Worm (Caenorhabditis elegans): ENCODE data around the gene tmed-12.

DNA sequence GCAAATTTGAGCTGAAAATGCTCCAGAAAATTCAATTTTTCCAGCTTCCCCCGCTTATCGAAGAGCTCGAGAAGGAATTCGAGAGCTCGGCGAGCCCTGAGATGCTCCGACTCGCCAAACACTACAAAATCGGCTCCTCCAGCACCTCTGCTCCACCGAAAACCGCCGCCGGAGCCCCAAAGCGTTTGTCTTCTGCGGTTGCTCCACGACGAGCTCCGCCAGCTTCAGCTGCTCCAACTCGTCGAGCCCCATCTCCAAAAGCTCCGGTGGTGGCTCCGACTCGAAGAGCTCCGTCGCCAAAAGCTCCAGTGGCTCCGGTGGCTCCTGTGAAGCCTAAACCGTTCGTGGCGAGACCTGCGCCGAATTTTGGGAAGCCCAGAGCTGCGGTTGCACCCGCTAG lies 33.5 kb upstream of the tmed-12 start:
- TF ChIP-seq ztf-23 (GFP tag; IDR thresholded peaks at IDR 0.05) (no peak), tab-1 (GFP tag; IDR thresholded peaks at IDR 0.05) (no peak)

Data from whole organism, midembryonic.